Fruit fly (Drosophila melanogaster) S2 (cell line): Measurements from ENCODE around the gene kel.

Source experiments
- CG8478 ChIP-seq: fragments of >200 bp; optimal IDR thresholded peaks from 2 replicates; lab custom pipeline; 2018
- CTCF ChIP-seq, 2 experiments: fragments of >200 bp; optimal IDR thresholded peaks; 2 replicates each; lab custom pipeline; 2018

DNA sequence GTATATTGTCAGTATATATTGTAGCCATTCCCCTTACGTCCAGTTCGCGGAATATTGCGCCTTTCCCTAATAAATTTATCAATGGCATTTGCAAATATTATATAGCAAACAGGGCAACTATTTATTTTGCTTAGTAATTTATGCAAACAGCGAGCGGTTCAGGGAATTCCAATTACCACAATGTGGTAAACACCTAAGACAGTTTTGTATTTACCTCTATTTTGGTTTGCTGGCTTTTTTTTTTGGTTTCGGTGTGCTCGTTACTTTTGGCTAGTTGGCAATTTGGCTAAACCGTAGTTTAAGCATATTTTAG lies 13.9 kb upstream of the kel start:
- TF ChIP-seq CG8478 (lab: Kevin White, UChicago) (no peak), CTCF (optimal IDR thresholded peaks at IDR 0.05; lab: Kevin White, UChicago) (no peak)
